Worm (Caenorhabditis elegans): Measurements from ENCODE around the gene ets-4.
A peak's percentile ranks its signal among the peaks of the same experiment; 100 is the strongest.

Gene ets-4

DNA sequence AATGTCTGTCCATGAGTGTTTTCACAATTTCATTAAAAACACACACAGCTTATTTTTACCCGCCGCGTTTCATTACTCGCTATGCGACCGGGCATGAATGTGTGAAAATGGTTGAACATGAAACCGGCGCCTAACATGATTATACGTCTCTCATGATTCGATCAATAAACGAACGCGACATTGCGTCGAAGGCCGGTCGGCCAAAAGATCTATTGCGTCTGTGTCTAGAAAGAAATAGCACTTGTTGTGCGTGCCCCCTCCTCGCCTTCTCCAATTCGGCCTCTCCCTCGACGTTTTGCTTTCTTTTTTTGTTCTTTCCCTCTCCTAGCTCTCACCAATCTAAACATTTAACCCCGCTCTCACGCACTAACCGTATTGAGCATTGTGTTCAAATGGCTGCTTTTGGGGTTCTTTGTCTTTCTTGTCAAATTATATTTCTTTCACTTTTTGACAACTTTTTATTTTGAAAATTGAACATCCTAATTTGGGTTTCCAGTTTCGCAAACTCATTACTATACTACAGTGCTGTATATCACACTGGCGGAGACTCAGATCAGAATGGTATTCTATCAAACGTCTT, 32.5 kb downstream of the ets-4 start:
- TF ChIP-seq ahr-1 (tag; optimal IDR thresholded peaks at IDR 0.05) = no peak
- TF ChIP-seq syd-9 (tag; optimal IDR thresholded peaks at IDR 0.05) = no peak
- no peak for TF ChIP-seq sox-2 (GFP tag; IDR thresholded peaks at IDR 0.05)
- no peak for TF ChIP-seq pha-4 (tag; optimal IDR thresholded peaks at IDR 0.05)
- TF ChIP-seq pqm-1 (tag; optimal IDR thresholded peaks at IDR 0.05) = no peak
- TF ChIP-seq elt-4 (tag; optimal IDR thresholded peaks at IDR 0.05) = no peak
- TF ChIP-seq dve-1 (tag; optimal IDR thresholded peaks at IDR 0.05) = no peak
- TF ChIP-seq odd-2 (tag; optimal IDR thresholded peaks at IDR 0.05) = no peak
- TF ChIP-seq ceh-19 (GFP tag; optimal IDR thresholded peaks at IDR 0.05) = no peak
- TF ChIP-seq unc-42 (tag; optimal IDR thresholded peaks at IDR 0.05) = no peak
- no peak for TF ChIP-seq hlh-30 (tag; optimal IDR thresholded peaks at IDR 0.05; ENCODE audit: insufficient read depth)

DNA sequence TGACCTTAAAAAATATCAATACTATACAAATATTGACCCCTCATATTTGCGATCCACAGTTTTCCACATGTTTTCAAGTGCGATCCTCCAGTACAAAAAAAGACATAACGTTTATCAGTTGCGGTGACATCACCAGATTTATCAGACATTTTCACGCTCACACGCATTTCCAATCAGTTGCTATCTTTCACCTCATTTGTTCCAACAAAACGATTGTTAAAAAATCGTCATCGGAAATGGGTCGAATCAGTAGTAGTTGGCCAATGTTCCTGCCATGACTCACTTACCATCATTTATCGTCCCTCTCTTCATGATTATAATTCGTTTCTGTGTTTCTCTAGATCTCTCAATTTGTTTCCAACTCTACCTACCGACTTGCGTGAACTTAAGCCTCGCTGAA, 33.0 kb downstream of the ets-4 start:
- TF ChIP-seq elt-2 (tag; optimal IDR thresholded peaks at IDR 0.05) (peak; percentile 83), gmeb-2 (tag; optimal IDR thresholded peaks at IDR 0.05) (no peak)

ce11 chrX:6552806-6553337, 34.2 kb downstream of the ets-4 start, which contains the start of gene svh-2:
svh-2 (plus strand) TSS chrX:6553287.
- TF ChIP-seq ceh-6 (GFP tag; optimal IDR thresholded peaks at IDR 0.05) (no peak), sox-4 (tag; optimal IDR thresholded peaks at IDR 0.05) (no peak), ref-2 (tag; optimal IDR thresholded peaks at IDR 0.05) (no peak), F13H6.1 (tag; optimal IDR thresholded peaks at IDR 0.05) (no peak), lim-6 (tag; optimal IDR thresholded peaks at IDR 0.05) (no peak), pros-1 (tag; optimal IDR thresholded peaks at IDR 0.05) (no peak), ceh-31 (tag; optimal IDR thresholded peaks at IDR 0.05) (no peak), C08G9.2 (tag; optimal IDR thresholded peaks at IDR 0.05) (no peak), sdc-2 (tag; optimal IDR thresholded peaks at IDR 0.05) (no peak), hlh-30 (tag; optimal IDR thresholded peaks at IDR 0.05; ENCODE audit: insufficient read depth) (no peak)

- TF ChIP-seq syd-9 (tag; optimal IDR thresholded peaks at IDR 0.05) (no peak), ztf-16 (tag; optimal IDR thresholded peaks at IDR 0.05) (no peak), tbx-2 (tag; optimal IDR thresholded peaks at IDR 0.05) (no peak), ceh-2 (tag; optimal IDR thresholded peaks at IDR 0.05) (no peak), unc-42 (tag; optimal IDR thresholded peaks at IDR 0.05) (no peak), ceh-19 (GFP tag; optimal IDR thresholded peaks at IDR 0.05) (no peak), hlh-6 (tag; optimal IDR thresholded peaks at IDR 0.05) (no peak), ama-1 (optimal IDR thresholded peaks at IDR 0.05) (no peak), odd-2 (tag; optimal IDR thresholded peaks at IDR 0.05) (no peak), elt-2 (tag; optimal IDR thresholded peaks at IDR 0.05) (no peak)
These were observed 35.0 kb downstream of the ets-4 start for ce11 chrX:6553634-6554033.

ce11 chrX:6560495-6560894, 41.8 kb downstream of the ets-4 start:
- TF ChIP-seq ceh-2 (tag; optimal IDR thresholded peaks at IDR 0.05) (no peak), ceh-30 (tag; optimal IDR thresholded peaks at IDR 0.05) (no peak), ceh-6 (GFP tag; optimal IDR thresholded peaks at IDR 0.05) (no peak), nhr-232 (tag; optimal IDR thresholded peaks at IDR 0.05) (no peak), pros-1 (tag; optimal IDR thresholded peaks at IDR 0.05) (no peak), F13H6.1 (tag; optimal IDR thresholded peaks at IDR 0.05) (no peak), ama-1 (optimal IDR thresholded peaks at IDR 0.05) (no peak), pat-9 (tag; optimal IDR thresholded peaks at IDR 0.05) (no peak), lin-11 (tag; optimal IDR thresholded peaks at IDR 0.05) (no peak), pha-4 (tag; optimal IDR thresholded peaks at IDR 0.05) (no peak), zip-5 (tag; optimal IDR thresholded peaks at IDR 0.05) (no peak), ceh-34 (tag; optimal IDR thresholded peaks at IDR 0.05) (no peak), hlh-6 (tag; optimal IDR thresholded peaks at IDR 0.05) (no peak), ttx-3 (tag; optimal IDR thresholded peaks at IDR 0.05) (no peak), unc-42 (tag; optimal IDR thresholded peaks at IDR 0.05) (no peak), ahr-1 (tag; optimal IDR thresholded peaks at IDR 0.05) (no peak)
